Worm (Caenorhabditis elegans) whole organism, dauer: ENCODE results near the gene lhfp-4.

Experiments
- unc-62 ChIP-seq: sonication (generic microtip); optimal IDR thresholded peaks from 2 replicates; lab custom pipeline; 2017; ENCODE audit warnings: missing biosample characterization, missing genetic modification reagents, missing genetic modification characterization

Gene lhfp-4

DNA sequence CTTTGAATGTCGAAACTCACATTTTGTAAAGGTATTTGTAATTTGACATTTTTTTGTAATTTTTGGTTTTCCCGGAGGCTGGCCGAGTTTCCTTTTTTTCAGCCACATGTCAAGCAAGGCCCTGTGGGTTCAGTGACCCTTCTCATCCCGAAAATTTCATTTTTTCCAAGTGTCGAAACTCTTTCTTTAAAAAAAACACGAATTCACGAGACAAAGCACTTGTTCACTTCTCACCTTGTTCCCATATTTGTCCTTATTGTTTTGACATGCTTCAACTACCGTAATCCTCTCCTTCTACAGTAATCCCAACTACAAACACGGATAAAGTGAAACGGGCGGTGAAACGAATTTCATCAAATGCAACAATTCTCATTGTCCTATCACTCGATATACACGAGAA, at the start of gene lhfp-4:
Gene lhfp-4 (plus strand): TSS at position 301 of the 400 bp plus-strand sequence.
- no peak for TF ChIP-seq unc-62

DNA sequence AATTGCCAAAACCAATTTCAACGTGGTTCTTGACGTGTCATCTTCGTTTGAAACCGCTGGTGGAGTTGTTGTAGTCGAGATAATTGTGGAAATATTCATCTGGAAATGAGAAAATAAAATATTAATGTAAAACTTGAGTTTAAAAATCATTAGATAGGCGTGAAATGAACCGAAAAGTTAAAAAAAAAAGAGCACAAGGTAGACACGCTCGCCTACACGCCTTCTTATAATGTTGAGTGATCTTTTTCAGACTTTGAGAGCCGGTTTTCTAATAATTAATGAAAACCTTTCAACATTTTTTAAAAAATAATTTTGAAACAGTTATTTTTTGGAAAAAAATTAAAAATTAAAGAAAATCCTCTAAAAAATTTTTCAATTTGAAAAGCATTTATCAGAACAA, 44.4 kb upstream of the lhfp-4 start, which contains the start of gene npr-32:
Gene npr-32 (minus strand): TSS at position 101 of the 400 bp plus-strand sequence.
- TF ChIP-seq unc-62: no peak

DNA sequence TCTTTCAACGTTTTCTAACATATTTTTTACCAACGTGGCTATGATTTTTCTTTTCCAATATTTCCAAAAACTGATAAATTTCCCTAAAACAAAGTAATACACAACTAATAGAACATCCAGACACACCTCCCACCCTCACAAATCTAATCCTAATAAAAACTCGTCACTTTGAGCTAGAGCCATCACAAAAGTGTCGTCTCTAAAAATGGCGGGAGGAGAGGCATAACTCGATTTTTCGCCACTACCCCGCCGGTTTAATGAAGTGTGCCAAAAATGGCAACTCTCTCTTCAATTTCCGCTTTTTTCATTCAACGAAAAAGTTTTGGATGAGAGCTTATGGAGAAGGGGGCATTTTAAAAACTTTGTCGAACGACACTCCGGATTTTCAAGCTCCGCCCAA, 42.5 kb upstream of the lhfp-4 start:
- TF ChIP-seq unc-62: no peak

DNA sequence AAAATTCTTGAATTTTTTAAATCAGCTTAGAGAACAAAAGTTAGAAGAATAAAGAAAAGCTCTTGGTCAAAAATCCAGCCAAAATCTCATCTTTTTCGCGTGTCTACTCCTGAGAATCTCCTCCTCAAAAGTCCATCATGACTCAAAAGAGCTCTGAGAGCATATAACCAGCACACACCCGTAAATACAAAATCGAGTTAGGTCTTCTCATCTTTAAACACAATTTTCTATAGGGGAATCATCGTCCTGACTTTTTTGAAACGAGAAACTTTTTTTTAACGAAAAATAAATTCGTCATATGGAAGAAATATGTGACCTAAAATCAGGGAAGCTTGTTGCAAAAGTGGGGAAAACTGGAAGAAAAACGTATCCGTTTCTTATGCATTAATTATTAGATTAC, 41.9 kb upstream of the lhfp-4 start:
- no peak for TF ChIP-seq unc-62

DNA sequence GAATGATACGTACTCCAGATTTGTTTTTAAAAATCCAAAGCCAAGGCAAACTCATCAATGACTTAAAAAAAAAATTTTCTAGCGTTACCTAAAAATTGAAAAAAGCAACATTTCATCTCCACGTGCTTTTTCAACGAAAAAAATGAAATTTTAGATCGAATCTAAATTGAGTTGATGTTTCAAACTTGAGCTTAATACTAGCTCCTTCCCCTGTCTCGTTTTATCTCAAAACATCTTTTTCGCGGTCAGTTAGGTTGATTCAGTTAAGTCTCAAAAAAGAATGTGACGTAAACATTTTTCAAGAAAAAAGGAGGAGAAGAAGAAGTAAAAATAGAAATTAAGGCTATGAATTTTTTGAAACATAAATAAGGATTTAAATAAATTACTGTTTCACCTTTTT, 38.4 kb upstream of the lhfp-4 start:
- no peak for TF ChIP-seq unc-62

DNA sequence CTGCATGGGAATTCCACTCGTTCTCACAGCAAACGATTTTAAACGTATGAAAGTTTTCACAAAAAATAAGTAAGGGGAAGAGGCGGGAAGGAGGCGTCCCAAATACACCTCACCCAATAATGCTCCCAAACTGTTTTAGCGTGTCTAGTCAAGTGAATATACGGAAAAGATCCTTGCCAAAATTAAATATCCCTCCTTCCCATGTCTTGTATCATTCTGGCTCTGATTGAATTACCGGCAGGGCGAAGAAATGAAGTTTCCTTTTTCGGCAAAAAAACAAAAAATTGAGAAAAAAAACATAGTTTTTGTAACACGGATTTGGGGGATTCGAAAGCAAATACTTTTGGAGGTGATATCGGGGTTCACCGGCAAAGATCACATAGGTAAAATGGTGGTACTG, 36.4 kb upstream of the lhfp-4 start:
- TF ChIP-seq unc-62: no peak

DNA sequence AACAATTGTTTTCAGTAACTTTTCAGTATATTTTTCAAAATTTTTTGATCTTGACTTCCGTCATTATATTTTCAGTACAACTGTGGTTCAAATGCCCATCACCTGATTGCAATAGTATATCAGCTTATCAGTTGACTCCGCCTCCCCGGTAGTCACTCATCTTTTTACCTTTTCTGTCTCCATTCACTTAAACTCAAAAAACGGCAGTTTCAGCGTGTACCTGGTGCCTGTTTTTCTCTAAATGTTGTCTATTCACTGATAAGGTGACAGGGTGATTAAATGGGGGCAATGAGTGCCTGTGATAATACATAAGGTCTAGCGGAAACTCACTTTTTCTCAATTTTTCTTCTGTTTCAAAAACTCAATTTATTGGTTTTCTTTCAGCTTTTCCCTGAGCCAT, 30.2 kb upstream of the lhfp-4 start, which contains the start of gene ZK550.2:
Gene ZK550.2 (plus strand): TSS at position 385 of the 400 bp plus-strand sequence.
- no peak for TF ChIP-seq unc-62

DNA sequence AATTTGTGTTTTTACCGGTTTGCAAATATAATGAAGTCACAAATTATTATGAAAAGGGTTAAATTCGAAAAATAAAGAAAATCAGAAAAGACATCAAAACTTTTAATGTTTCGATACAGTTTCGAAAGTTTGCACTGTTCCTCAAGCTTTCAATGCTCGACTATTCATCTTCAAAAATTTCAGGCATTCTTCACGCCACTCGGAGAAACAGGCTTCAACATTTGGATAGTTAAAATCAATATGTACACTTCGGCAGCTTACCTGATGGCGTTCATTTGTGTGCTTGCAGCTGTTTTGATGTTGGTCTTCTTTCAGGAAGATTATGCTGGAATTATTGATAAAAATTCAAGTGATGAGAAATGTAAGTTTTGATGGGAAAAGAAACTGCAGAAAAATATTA, 28.2 kb upstream of the lhfp-4 start:
- no peak for TF ChIP-seq unc-62

DNA sequence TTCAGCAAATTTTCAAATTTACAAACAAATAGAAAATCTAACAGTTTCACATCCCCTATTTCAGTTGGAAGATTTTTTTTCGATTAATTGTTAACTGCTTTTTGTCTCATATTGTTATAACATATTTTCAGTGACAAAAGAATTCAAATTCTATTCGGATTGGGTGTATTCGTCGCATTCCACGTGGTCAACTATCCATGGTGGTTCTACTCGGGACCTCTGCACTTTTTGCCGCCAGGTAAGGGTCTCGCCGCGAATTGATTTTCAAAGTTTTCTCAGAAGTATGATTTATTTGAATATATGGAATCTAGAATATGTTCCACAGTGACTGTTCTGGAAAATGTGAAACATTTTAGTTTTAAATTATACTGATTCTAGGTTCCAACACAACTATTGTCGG, 26.8 kb upstream of the lhfp-4 start:
- no peak for TF ChIP-seq unc-62

DNA sequence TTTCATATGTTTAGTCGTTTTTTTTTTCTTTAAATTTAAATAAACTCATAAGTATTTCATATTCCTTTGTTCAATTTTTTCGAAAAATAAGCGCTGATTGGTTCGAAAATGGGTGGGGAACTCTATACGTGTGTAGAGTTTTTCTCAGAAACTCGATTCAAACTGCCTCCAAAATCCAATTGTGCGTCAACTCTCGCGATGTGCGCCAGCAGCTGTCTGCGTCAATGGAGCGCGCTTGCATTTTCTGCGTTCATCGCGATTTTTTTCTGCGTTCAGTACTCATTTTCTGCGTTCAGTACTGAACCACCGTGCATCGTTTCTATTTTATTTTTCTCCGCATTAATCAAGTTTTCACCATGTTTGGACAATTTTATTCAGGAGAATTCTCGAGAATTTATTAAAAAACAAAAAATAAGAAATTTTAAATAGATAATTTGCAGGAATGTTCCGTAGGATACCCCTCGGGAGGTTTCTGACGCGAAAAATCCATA, 25.6 kb upstream of the lhfp-4 start, which contains the start of gene eelo-2:
Gene eelo-2 (plus strand): TSS at position 441 of the 491 bp plus-strand sequence.
- no peak for TF ChIP-seq unc-62

DNA sequence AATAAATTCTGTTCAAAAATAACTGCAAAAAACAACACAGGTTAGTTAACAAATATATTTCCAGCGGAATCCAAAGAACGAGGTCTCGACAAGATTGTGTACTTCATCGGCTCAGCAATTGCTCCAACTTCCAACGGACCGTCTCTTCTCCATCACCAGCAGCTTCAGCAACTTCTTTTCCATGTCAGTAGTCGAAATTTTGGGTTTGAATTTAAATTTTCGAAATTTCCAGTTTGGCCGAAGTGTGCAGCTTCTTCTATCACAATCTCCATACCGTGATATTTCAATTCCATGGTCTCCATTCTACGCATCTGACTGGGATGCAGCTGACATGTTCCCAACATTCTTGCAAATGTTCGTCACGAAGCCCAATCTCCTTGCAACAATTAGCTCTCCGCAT, 21.9 kb upstream of the lhfp-4 start:
- TF ChIP-seq unc-62: no peak

DNA sequence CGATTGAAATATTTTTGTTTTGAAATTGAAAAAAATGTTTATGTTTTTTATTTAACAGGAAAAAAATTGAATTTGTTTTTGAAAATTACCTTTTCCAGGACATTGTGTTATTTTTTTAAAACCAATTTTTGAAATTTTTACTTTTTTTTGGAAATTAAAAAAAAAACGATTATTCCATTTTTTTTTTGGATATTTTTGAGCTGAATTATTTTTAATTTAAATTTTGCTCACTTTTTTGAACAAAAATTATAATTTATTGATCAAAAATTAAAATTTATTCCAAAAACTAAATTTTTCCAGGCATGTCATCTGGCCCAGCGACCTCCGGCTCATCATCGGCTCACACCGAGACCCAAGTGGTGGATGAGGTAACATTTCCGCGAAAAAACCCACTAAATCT, 20.4 kb upstream of the lhfp-4 start, which contains the start of gene gtf-2E1:
Gene gtf-2E1 (plus strand): TSS at position 301 of the 400 bp plus-strand sequence.
- no peak for TF ChIP-seq unc-62

DNA sequence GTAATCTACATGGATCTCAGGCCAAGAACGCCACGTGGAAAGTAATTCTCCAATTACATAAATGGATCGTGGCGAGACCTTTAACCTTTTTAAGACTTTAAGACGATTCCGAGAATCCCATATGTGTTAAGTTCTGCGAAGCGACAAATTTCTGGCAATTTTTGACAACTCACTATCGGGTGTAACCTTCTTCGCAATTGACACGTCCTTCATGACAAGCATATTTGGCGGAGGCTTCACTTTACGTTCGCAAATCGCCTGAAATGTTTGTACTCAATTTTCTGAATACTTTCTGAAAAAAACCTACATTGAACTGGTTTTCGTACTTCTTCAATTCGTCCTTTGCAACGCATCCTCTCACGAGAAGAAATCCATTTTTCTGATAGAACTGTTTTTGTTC, 16.6 kb upstream of the lhfp-4 start:
- no peak for TF ChIP-seq unc-62

DNA sequence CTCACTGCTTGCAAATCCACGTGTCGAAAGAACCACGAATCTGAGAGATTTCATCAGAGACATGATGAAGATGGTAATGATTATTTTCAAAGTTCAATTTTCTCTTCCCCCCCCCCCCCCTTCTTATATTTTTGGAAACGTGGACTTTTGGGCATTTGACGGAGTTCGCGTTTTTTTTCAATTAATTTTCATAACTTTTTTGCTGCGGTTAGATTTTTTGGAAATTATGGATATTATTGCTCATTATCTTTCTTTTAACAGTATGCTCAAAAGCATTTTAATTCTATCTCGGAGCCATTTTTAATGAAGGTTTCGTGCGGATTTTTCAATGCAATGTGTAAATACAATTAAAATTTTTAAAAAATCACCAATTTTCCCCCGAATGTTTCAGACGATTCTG, 16.1 kb upstream of the lhfp-4 start, which contains the start of gene phyh-1:
Gene phyh-1 (minus strand): TSS at position 101 of the 400 bp plus-strand sequence.
- no peak for TF ChIP-seq unc-62

DNA sequence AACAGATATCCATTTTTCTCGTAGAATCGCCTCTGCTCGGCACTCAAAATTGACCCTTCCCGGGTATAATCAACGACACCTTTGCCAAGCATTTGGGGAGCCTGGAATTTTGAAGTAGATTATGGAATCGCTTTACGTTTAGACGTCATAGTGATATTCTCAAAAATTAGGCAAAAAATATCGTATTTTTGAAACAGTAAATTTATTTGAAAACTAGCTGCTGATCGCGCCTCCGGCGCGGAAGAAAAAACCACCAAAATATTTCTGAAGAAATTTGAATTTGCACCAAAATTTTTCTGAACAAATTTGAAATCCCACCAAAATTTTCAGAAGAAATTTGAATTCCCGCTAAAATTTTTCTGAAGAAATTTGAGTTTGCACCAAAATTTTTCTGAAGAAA, 13.0 kb upstream of the lhfp-4 start, which contains the start of gene ZK550.6:
Gene ZK550.6 (minus strand): TSS at position 101 of the 400 bp plus-strand sequence.
- TF ChIP-seq unc-62: no peak

DNA sequence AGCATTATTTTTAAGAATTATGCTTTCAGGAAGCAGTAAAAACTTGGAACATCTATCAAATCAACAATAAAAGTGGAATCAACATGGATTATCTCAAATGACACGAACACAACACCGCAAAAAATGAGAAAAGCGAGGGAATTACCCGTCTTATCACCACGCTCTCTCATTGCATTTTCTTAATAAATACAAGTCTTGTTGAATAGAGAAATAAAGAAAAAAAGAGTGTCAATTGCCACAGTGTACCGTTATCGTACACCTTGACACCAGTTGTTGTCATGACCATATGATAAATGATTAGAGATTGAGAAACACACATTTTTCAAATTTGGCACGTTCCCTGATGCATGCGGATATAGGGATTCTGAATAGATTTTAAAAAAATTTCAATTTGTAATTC, 11.7 kb upstream of the lhfp-4 start:
- TF ChIP-seq unc-62: no peak

DNA sequence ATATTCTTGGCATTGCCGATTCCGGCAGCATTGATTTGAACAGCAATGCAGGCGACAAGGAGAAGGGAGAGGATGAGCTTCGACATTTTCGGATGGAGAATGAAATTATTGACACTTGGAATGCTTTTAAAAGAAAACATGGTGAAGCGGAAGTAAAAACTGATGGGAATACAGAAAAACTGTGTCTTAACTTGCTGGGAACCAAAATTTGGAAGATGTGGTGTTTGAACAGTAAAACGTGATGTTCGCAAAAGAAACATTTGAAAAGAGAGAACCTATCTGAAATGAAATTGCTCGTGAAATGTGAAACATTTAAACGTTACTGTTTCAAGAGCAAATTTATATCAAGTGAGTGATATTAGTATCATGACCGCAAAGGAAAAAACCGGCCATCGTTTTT, 10.7 kb upstream of the lhfp-4 start, which contains the start of gene F26D10.13:
Gene F26D10.13 (minus strand): TSS at position 101 of the 400 bp plus-strand sequence.
- TF ChIP-seq unc-62: no peak

DNA sequence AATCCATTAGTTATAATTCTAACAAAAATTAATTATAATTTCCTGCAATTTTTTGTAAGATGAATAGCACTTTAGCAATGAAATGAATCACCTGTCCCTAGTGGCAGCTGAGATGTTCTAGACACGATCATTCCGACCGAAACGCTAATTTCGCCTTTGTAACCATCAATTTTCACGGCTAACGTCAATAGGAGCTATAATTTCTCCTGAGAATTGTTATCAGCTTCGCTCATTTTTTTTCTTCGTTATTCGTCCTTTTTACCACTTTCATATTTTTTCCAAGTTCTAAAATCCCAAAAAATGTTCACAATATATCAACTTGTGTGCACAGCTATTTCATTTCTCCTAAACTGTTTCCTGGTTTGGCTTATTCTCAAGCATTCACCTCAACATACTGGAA, 10.1 kb upstream of the lhfp-4 start, which contains the start of gene str-187:
Gene str-187 (plus strand): TSS at position 301 of the 400 bp plus-strand sequence.
- TF ChIP-seq unc-62: no peak

DNA sequence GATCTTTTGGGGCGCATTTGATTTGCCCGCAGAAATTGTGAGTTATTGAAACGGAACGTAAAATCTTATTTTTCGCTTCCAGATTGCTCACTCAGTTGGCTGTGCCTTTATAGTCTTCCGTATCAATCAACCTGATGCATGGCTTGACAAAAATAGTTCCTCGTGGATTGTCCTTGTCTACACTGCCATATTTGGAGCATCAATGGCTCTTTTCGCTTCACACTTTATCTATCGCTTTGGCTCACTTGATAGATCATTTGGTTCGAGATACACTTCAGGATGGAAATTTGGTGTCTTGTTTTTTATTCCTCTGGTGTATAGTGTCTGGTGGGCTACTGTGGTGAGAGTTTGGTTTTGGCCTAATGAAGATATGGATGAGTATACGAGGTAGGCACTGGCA, 9.7 kb upstream of the lhfp-4 start:
- no peak for TF ChIP-seq unc-62
